Fruit fly (Drosophila melanogaster): ENCODE data around the gene PVRAP.

Gene PVRAP

dm6 chr3L:5976121-5976906, 20.7 kb upstream of the PVRAP start (continued):
- TF ChIP-seq CG1792 (GFP tag; optimal IDR thresholded peaks at IDR 0.05) (peak; percentile 89), CG13894 (tag; optimal IDR thresholded peaks at IDR 0.05) (peak; percentile 65), row (GFP tag; IDR thresholded peaks at IDR 0.05) (peak; percentile 99), CG9727 (GFP tag; optimal IDR thresholded peaks at IDR 0.05) (peak; percentile 94), NfI (GFP tag; optimal IDR thresholded peaks at IDR 0.05) (peak; percentile 77), CG7928 (GFP tag; optimal IDR thresholded peaks at IDR 0.05) (peak; percentile 47), CG4707 (GFP tag; optimal IDR thresholded peaks at IDR 0.05) (peak; percentile 84), CG9876 (GFP tag; optimal IDR thresholded peaks at IDR 0.05) (peak; percentile 23), exex (tag; optimal IDR thresholded peaks at IDR 0.05) (peak; percentile 47), CG10267 (tag; optimal IDR thresholded peaks at IDR 0.05) (peak; percentile 92), Lpt (GFP tag; optimal IDR thresholded peaks at IDR 0.05) (no peak), CG1024 (GFP tag; IDR thresholded peaks at IDR 0.05) (peak; percentile 94), knrl (GFP tag; IDR thresholded peaks at IDR 0.05; ENCODE audit: partially characterized antibody) (peak; percentile 54; the same call in 1 of the 3 replicates), cas (GFP tag; IDR thresholded peaks at IDR 0.05) (no peak), CG12236 (GFP tag; optimal IDR thresholded peaks at IDR 0.05) (peak; percentile 89), fu2 (GFP tag; optimal IDR thresholded peaks at IDR 0.05) (peak; percentile 59), Ptx1 (GFP tag; IDR thresholded peaks at IDR 0.05) (peak; percentile 98), schlank (tag; optimal IDR thresholded peaks at IDR 0.05) (peak; percentile 39), Vsx1 (GFP tag; optimal IDR thresholded peaks at IDR 0.05) (peak; percentile 93), CG4328 (GFP tag; optimal IDR thresholded peaks at IDR 0.05) (peak; percentile 5), pho (GFP tag; optimal IDR thresholded peaks at IDR 0.05) (peak; percentile 67), Hr39 (optimal IDR thresholded peaks at IDR 0.05) (no peak), CG7786 (GFP tag; optimal IDR thresholded peaks at IDR 0.05) (peak; percentile 86), ssp (GFP tag; IDR thresholded peaks at IDR 0.05) (peak; percentile 93), oc (tag; optimal IDR thresholded peaks at IDR 0.05) (peak; percentile 94), CG6654 (GFP tag; optimal IDR thresholded peaks at IDR 0.05) (peak; percentile 78), CG10321 (GFP tag; IDR thresholded peaks at IDR 0.05) (peak; percentile 74; the same call in 1 of the 2 replicates), NK7.1 (GFP tag; optimal IDR thresholded peaks at IDR 0.05) (peak; percentile 86), nerfin-2 (GFP tag; IDR thresholded peaks at IDR 0.05; ENCODE audit: partially characterized antibody) (no peak), Sox100B (GFP tag; optimal IDR thresholded peaks at IDR 0.05) (peak; percentile 94), toy (GFP tag; IDR thresholded peaks at IDR 0.05) (peak; percentile 78), CG10654 (GFP tag; optimal IDR thresholded peaks at IDR 0.05) (peak; percentile 95), E2f2 (GFP tag; IDR thresholded peaks at IDR 0.05) (peak; percentile 77), Ravus (GFP tag; IDR thresholded peaks at IDR 0.05) (peak; percentile 86), CG13624 (GFP tag; optimal IDR thresholded peaks at IDR 0.05) (peak; percentile 75), CG14860 (GFP tag; IDR thresholded peaks at IDR 0.05; ENCODE audit: partially characterized antibody) (no peak), hbn (GFP tag; IDR thresholded peaks at IDR 0.05; ENCODE audit: partially characterized antibody) (no peak; the same call in 1 of the 2 replicates), aop (GFP tag; IDR thresholded peaks at IDR 0.05) (peak; percentile 87), Nf-YB (GFP tag; optimal IDR thresholded peaks at IDR 0.05) (peak; percentile 76), CG3281 (GFP tag; optimal IDR thresholded peaks at IDR 0.05) (peak; percentile 73), Max (GFP tag; optimal IDR thresholded peaks at IDR 0.05) (peak; percentile 95), CG4360 (GFP tag; IDR thresholded peaks at IDR 0.05) (peak; percentile 83), Spps (tag; optimal IDR thresholded peaks at IDR 0.05) (peak; percentile 97), ap (GFP tag; IDR thresholded peaks at IDR 0.05) (peak; percentile 96), dmrt11E (tag; optimal IDR thresholded peaks at IDR 0.05) (peak; percentile 97), CG3995 (GFP tag; optimal IDR thresholded peaks at IDR 0.05) (peak; percentile 5), CkIIα-i1 (GFP tag; IDR thresholded peaks at IDR 0.05) (peak; percentile 86; the same call in 1 of the 2 replicates), gt (GFP tag; IDR thresholded peaks at IDR 0.05) (peak; percentile 91), bowl (GFP tag; IDR thresholded peaks at IDR 0.05) (peak; percentile 84), Hey (tag; optimal IDR thresholded peaks at IDR 0.05) (no peak)

Data from whole organism, embryonic.